Fruit fly (Drosophila melanogaster): ENCODE measurements around the gene CG14042.
A peak's percentile ranks its signal among the peaks of the same experiment; 100 is the strongest.

CG14042 gene

dm6 chr2L:5043043-5043442 lies 5.5 kb downstream of the CG14042 start, which contains the start of the genes CG33995, CG44000 and CG44001 (continued):
- peak; percentile 54 for TF ChIP-seq HLH54F (GFP tag; optimal IDR thresholded peaks at IDR 0.05)
- TF ChIP-seq B-H2 (GFP tag; optimal IDR thresholded peaks at IDR 0.05), result peak; percentile 79
- no peak for TF ChIP-seq Adf1 (GFP tag; IDR thresholded peaks at IDR 0.05)
- TF ChIP-seq fd64A (GFP tag; optimal IDR thresholded peaks at IDR 0.05), result no peak
- no peak for TF ChIP-seq CG17359 (tag; optimal IDR thresholded peaks at IDR 0.05)
- TF ChIP-seq stc (GFP tag; IDR thresholded peaks at IDR 0.05), result no peak
- no peak for TF ChIP-seq z (GFP tag; IDR thresholded peaks at IDR 0.05)
- no peak for TF ChIP-seq Doc2 (GFP tag; IDR thresholded peaks at IDR 0.05)

- TF ChIP-seq Dad (GFP tag; optimal IDR thresholded peaks at IDR 0.05) (no peak), nerfin-2 (GFP tag; IDR thresholded peaks at IDR 0.05; ENCODE audit: partially characterized antibody) (no peak), CG6683 (GFP tag; optimal IDR thresholded peaks at IDR 0.05) (no peak), Rx (GFP tag; IDR thresholded peaks at IDR 0.05) (0 out of 2 replicates have a peak, but pooled peaks have one; percentile 32), CG18262 (tag; optimal IDR thresholded peaks at IDR 0.05) (peak; percentile 39), grn (GFP tag; optimal IDR thresholded peaks at IDR 0.05) (no peak), sug (tag; optimal IDR thresholded peaks at IDR 0.05) (no peak), usp (GFP tag; optimal IDR thresholded peaks at IDR 0.05) (no peak), slbo (GFP tag; IDR thresholded peaks at IDR 0.05) (peak; percentile 78), ci (GFP tag; IDR thresholded peaks at IDR 0.05) (peak; percentile 56), CG10979 (tag; optimal IDR thresholded peaks at IDR 0.05) (peak; percentile 25), CG10209 (GFP tag; optimal IDR thresholded peaks at IDR 0.05) (peak; percentile 53), CG17612 (GFP tag; IDR thresholded peaks at IDR 0.05) (0 out of 2 replicates have a peak, but pooled peaks have one; percentile 41), CG14014 (GFP tag; IDR thresholded peaks at IDR 0.05) (no peak), peb (GFP tag; IDR thresholded peaks at IDR 0.05) (no peak), CG4707 (GFP tag; optimal IDR thresholded peaks at IDR 0.05) (no peak), Awh (GFP tag; IDR thresholded peaks at IDR 0.05) (no peak), ftz-f1 (GFP tag; optimal IDR thresholded peaks at IDR 0.05) (no peak), rib (GFP tag; IDR thresholded peaks at IDR 0.05) (peak; percentile 50; the same call in 1 of the 2 replicates), gro (GFP tag; optimal IDR thresholded peaks at IDR 0.05) (no peak), CG42726 (GFP tag; IDR thresholded peaks at IDR 0.05; ENCODE audit: partially characterized antibody) (no peak), NC2β (GFP tag; optimal IDR thresholded peaks at IDR 0.05) (no peak), CG6854 (GFP tag; optimal IDR thresholded peaks at IDR 0.05) (no peak), CG10267 (tag; optimal IDR thresholded peaks at IDR 0.05) (no peak), CG10431 (GFP tag; optimal IDR thresholded peaks at IDR 0.05) (no peak), bsh (GFP tag; optimal IDR thresholded peaks at IDR 0.05) (peak; percentile 17 to 33), TFAM (GFP tag; optimal IDR thresholded peaks at IDR 0.05) (no peak), CG12659 (GFP tag; optimal IDR thresholded peaks at IDR 0.05) (no peak), bbx (GFP tag; IDR thresholded peaks at IDR 0.05; ENCODE audit: partially characterized antibody) (no peak), danr (GFP tag; IDR thresholded peaks at IDR 0.05) (no peak), Ets65A (GFP tag) (peak; percentile 92), HLH3B (GFP tag; IDR thresholded peaks at IDR 0.05) (peak; percentile 43; the same call in 1 of the 2 replicates), Dfd (GFP tag; optimal IDR thresholded peaks at IDR 0.05) (no peak), NfI (GFP tag; optimal IDR thresholded peaks at IDR 0.05) (peak; percentile 62), CG4730 (GFP tag; IDR thresholded peaks at IDR 0.05) (0 out of 2 replicates have a peak, but pooled peaks have one; percentile 19), CG1832 (GFP tag; optimal IDR thresholded peaks at IDR 0.05) (peak; percentile 76), Aef1 (GFP tag; IDR thresholded peaks at IDR 0.05) (peak; percentile 25; the same call in 1 of the 3 replicates), Myb (GFP tag; optimal IDR thresholded peaks at IDR 0.05) (no peak), H2.0 (GFP tag; IDR thresholded peaks at IDR 0.05) (0 out of 2 replicates have a peak, but pooled peaks have one; percentile 23), Ravus (GFP tag; IDR thresholded peaks at IDR 0.05) (no peak), gem (tag; optimal IDR thresholded peaks at IDR 0.05) (peak; percentile 69)
Measured at dm6 chr2L:5043495-5044146, 6.1 kb downstream of the CG14042 start.
